Worm (Caenorhabditis elegans): ENCODE measurements around the gene W02F12.8.

W02F12.8 gene

ce11 chrV:6694668-6695067, at the start of gene W02F12.8:
Gene W02F12.8, minus strand, starts transcription at chrV:6694768.
- no peak for TF ChIP-seq B0035.1 (tag; optimal IDR thresholded peaks at IDR 0.05)
- no peak for TF ChIP-seq egl-44 (GFP tag; IDR thresholded peaks at IDR 0.05)

- no peak for TF ChIP-seq gei-17 (GFP tag; optimal IDR thresholded peaks at IDR 0.05)
- no peak for TF ChIP-seq cebp-1 (GFP tag; IDR thresholded peaks at IDR 0.05)
- TF ChIP-seq cebp-1 (tag; optimal IDR thresholded peaks at IDR 0.05): peak; percentile 62
- no peak for TF ChIP-seq Y95B8A.8 (GFP tag; IDR thresholded peaks at IDR 0.05)
Observed at ce11 chrV:6736877-6737276, 42.3 kb upstream of the W02F12.8 start.

DNA sequence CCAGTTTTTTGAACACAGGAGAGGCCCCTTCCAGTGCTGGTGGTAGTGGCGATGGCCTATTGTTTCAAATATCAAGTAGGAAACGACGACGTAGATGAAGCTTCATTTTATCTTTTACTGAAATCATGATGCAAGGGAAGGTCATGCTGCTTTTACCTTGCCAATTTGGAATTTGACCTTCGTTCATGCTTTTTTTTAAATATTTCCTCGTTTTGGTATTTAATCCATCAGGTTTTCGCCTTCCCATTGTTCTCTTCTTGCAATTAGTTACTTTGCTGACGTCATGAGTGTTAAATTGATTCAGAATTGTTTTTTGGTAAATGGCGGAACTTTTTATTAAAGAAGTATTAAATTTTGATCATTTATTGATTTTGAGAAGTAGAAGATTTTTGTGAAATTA, 41.5 kb upstream of the W02F12.8 start:
- TF ChIP-seq attf-6 (GFP tag; IDR thresholded peaks at IDR 0.05): no peak
- no peak for TF ChIP-seq tbx-9 (tag; optimal IDR thresholded peaks at IDR 0.05; ENCODE audit: borderline replicate concordance)
- TF ChIP-seq hlh-26 (GFP tag; conservative IDR thresholded peaks at IDR 0.05): no peak
- no peak for TF ChIP-seq gei-17 (GFP tag; optimal IDR thresholded peaks at IDR 0.05)
- TF ChIP-seq snpc-1.3 (tag; optimal IDR thresholded peaks at IDR 0.05; ENCODE audit: insufficient read depth): no peak

DNA sequence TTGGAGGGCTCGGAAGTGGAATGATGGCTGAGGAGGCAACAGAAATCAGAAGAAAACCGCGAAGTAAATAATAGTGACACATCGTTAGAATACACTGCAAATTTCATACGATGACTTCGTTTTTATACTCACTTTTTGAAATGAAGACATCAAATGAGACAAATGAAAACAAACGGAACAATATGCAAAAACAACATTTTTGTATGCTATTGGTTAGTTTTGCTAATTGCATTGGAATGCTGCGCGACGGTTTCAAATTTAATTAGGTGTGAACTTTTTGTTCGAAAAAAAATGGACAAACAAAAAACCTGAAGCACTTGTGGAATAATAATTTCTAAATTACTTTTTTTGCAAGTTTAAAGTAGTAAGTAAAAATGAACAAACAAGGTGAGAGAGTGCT, 38.4 kb upstream of the W02F12.8 start, which contains the start of gene grl-8:
Gene grl-8 (minus strand): TSS at position 101 of the 400 bp plus-strand sequence.
- TF ChIP-seq F57C9.4 (tag; optimal IDR thresholded peaks at IDR 0.05): no peak
- no peak for TF ChIP-seq mes-4 (tag; optimal IDR thresholded peaks at IDR 0.05)

- TF ChIP-seq F57A8.1 (GFP tag; optimal IDR thresholded peaks at IDR 0.05) (no peak), lir-1 (GFP tag; conservative IDR thresholded peaks at IDR 0.05) (no peak), ceh-91 (GFP tag; IDR thresholded peaks at IDR 0.05) (no peak)
Observed at ce11 chrV:6731594-6731993, 37.0 kb upstream of the W02F12.8 start, which contains the start of gene grl-9. Gene grl-9, minus strand, starts transcription at chrV:6731694.

DNA sequence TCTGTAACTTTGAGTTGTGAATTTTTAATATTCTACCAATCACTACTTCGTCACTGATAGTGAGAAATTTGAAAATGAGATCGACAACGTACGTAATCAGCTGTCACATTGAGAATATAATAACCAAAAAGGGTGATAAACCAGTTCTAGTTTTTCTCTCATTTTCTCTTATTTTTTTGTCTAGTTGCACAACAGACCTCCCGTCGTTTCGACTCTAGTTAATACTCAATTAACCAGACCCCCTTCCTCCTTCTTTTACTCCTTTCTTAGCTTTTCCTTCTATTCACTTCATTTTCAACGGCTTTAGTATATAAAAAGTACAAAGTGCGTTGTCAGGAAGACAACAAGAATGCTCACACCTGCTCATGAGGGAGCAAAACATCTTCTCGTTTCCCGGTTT, 32.7 kb upstream of the W02F12.8 start, which contains the start of gene ZC487.1:
Gene ZC487.1 (plus strand): TSS at position 301 of the 400 bp plus-strand sequence.
- no peak for TF ChIP-seq T07F8.4 (tag; optimal IDR thresholded peaks at IDR 0.05)
- TF ChIP-seq sptf-2 (GFP tag; optimal IDR thresholded peaks at IDR 0.05): no peak
- TF ChIP-seq F57A8.1 (GFP tag; optimal IDR thresholded peaks at IDR 0.05): no peak
- TF ChIP-seq hrde-1 (tag; optimal IDR thresholded peaks at IDR 0.05; ENCODE audit: borderline replicate concordance): no peak
- TF ChIP-seq snpc-4 (GFP tag; optimal IDR thresholded peaks at IDR 0.05): no peak
- TF ChIP-seq snpc-4 (tag; optimal IDR thresholded peaks at IDR 0.05): no peak

DNA sequence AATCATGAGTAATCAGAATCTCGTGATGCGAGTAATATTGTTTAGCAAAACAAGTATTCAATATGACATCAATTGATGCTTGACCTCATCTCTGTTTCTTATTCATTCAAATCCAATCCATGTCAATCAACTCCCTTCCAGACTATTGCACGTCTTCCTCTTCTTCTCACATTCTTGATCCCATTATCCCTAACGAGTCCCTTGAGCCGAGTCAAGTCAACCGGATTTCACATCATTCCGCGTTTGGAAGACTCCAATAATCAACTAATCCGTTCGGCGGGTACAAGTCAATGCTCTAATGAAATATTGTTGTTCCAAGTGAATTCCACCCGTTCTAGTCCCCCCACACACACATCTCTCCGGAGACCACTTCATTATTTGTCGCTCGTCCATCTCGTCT, 31.7 kb upstream of the W02F12.8 start:
- TF ChIP-seq nfya-1 (tag; optimal IDR thresholded peaks at IDR 0.05; ENCODE audit: borderline replicate concordance, insufficient read depth) (no peak), snpc-1.1 (tag; optimal IDR thresholded peaks at IDR 0.05; ENCODE audit: insufficient read depth) (no peak), unc-130 (GFP tag; optimal IDR thresholded peaks at IDR 0.05) (no peak), Y53G8AR.9 (GFP tag; conservative IDR thresholded peaks at IDR 0.05) (no peak), nfyb-1 (GFP tag; IDR thresholded peaks at IDR 0.05) (no peak), lin-40 (tag; optimal IDR thresholded peaks at IDR 0.05) (no peak), tbp1 (GFP tag; optimal IDR thresholded peaks at IDR 0.05) (no peak), snpc-1.3 (tag; optimal IDR thresholded peaks at IDR 0.05; ENCODE audit: insufficient read depth) (no peak), pha-4 (tag; optimal IDR thresholded peaks at IDR 0.05) (no peak), B0336.3 (GFP tag; IDR thresholded peaks at IDR 0.05) (no peak)

Data from whole organism, young adult.